Worm (Caenorhabditis elegans) whole organism, L4 larva: ENCODE data around the gene D1086.3.
A peak's percentile ranks its signal among the peaks of the same experiment; 100 is the strongest.

Experiments used
- R02D3.7 ChIP-seq: fragments of 150-350 bp; sonication (generic microtip); optimal IDR thresholded peaks from 3 replicates; lab custom pipeline; 2014; ENCODE audit warnings: missing biosample characterization, missing genetic modification characterization
- T20F7.1 ChIP-seq: fragments of 200-800 bp; sonication (Bioruptor generic); optimal IDR thresholded peaks from 2 replicates; lab custom pipeline; 2018; ENCODE audit warnings: mild to moderate bottlenecking, missing genetic modification characterization, missing compliant biosample characterization
- T26A8.4 ChIP-seq: fragments of 200-800 bp; sonication (Bioruptor generic); IDR thresholded peaks from 2 replicates; pipeline ENCODE4 v1.3.6; 2022; ENCODE audit warnings: missing genetic modification characterization, missing compliant biosample characterization
- aha-1 ChIP-seq: fragments of 150-350 bp; peaks from one replicate; lab custom pipeline; 2014; ENCODE audit warnings: missing biosample characterization, missing genetic modification characterization
- ceh-20 ChIP-seq: fragments of 200-800 bp; sonication (Bioruptor generic); IDR thresholded peaks from 2 replicates; pipeline ENCODE4 v1.3.6; 2022; ENCODE audit warnings: missing genetic modification reagents, missing genetic modification characterization, missing compliant biosample characterization
- ceh-28 ChIP-seq: fragments of 150-350 bp; optimal IDR thresholded peaks from 2 replicates; lab custom pipeline; 2014; ENCODE audit warnings: missing biosample characterization, missing genetic modification reagents, missing genetic modification characterization
- ceh-32 ChIP-seq: sonication (generic microtip); optimal IDR thresholded peaks from 2 replicates; lab custom pipeline; 2016; ENCODE audit warnings: mild to moderate bottlenecking, missing genetic modification characterization, missing compliant biosample characterization; ENCODE audit not compliant: poor library complexity
- ceh-44 ChIP-seq: fragments of 200-800 bp; sonication (Bioruptor generic); IDR thresholded peaks from 2 replicates; pipeline ENCODE4 v1.3.6; 2022; ENCODE audit warnings: missing genetic modification reagents, missing genetic modification characterization, missing compliant biosample characterization
- ces-1 ChIP-seq: fragments of 150-350 bp; sonication (generic microtip); optimal IDR thresholded peaks from 4 replicates; lab custom pipeline; 2014; ENCODE audit warnings: missing biosample characterization, missing genetic modification reagents, missing genetic modification characterization
- ctbp-1 ChIP-seq: fragments of 200-800 bp; sonication (Bioruptor generic); IDR thresholded peaks from 2 replicates; pipeline ENCODE4 v1.3.6; 2022; ENCODE audit warnings: missing genetic modification reagents, missing genetic modification characterization, missing compliant biosample characterization
- daf-12 ChIP-seq: fragments of 150-350 bp; optimal IDR thresholded peaks from 2 replicates; lab custom pipeline; 2014; ENCODE audit warnings: missing biosample characterization, missing genetic modification reagents, missing genetic modification characterization
- daf-16 ChIP-seq, 3 experiments: sonication (generic microtip); optimal IDR thresholded peaks; 2 replicates each; lab custom pipeline; 2016 to 2017; ENCODE audit warnings: missing genetic modification characterization in 3 of 3, missing genetic modification reagents in 3 of 3, mild to moderate bottlenecking in 2 of 3, missing compliant biosample characterization in 2 of 3, missing biosample characterization in 1 of 3, moderate library complexity in 1 of 3
- dmd-6 ChIP-seq: fragments of 200-800 bp; sonication (Bioruptor generic); IDR thresholded peaks from 2 replicates; pipeline ENCODE4 v1.3.6; 2022; ENCODE audit warnings: missing genetic modification reagents, missing genetic modification characterization, missing compliant biosample characterization
- dmd-9 ChIP-seq: fragments of 200-800 bp; sonication (Bioruptor generic); IDR thresholded peaks from 2 replicates; pipeline ENCODE4 v1.3.6; 2022; ENCODE audit warnings: missing genetic modification reagents, missing genetic modification characterization, missing compliant biosample characterization
- dve-1 ChIP-seq: sonication (generic microtip); optimal IDR thresholded peaks from 2 replicates; lab custom pipeline; 2017; ENCODE audit warnings: antibody characterized with exemption, mild to moderate bottlenecking, missing genetic modification characterization, missing compliant biosample characterization; ENCODE audit not compliant: insufficient read depth
- fkh-10 ChIP-seq: fragments of 150-350 bp; optimal IDR thresholded peaks from 2 replicates; lab custom pipeline; 2014; ENCODE audit warnings: missing biosample characterization, missing genetic modification reagents, missing genetic modification characterization
- gei-8 ChIP-seq: fragments of 200-800 bp; sonication (Bioruptor generic); optimal IDR thresholded peaks from 2 replicates; lab custom pipeline; 2018; ENCODE audit warnings: mild to moderate bottlenecking, missing genetic modification characterization, missing compliant biosample characterization
- hlh-11 ChIP-seq: fragments of 200-800 bp; sonication (Bioruptor generic); optimal IDR thresholded peaks from 2 replicates; lab custom pipeline; 2018; ENCODE audit warnings: mild to moderate bottlenecking, missing genetic modification characterization, missing compliant biosample characterization
- hmg-1.1 ChIP-seq: fragments of 200-800 bp; sonication (Bioruptor generic); IDR thresholded peaks from 2 replicates; pipeline ENCODE4 v1.3.6; 2022; ENCODE audit warnings: missing genetic modification reagents, missing genetic modification characterization, missing compliant biosample characterization
- jun-1 ChIP-seq: fragments of 150-350 bp; optimal IDR thresholded peaks from 2 replicates; lab custom pipeline; 2014; ENCODE audit warnings: missing biosample characterization, missing genetic modification reagents, missing genetic modification characterization
- lin-38 ChIP-seq: fragments of 200-800 bp; sonication (Bioruptor generic); IDR thresholded peaks from 2 replicates; pipeline ENCODE4 v1.3.6; 2022; ENCODE audit warnings: missing genetic modification reagents, missing genetic modification characterization, missing compliant biosample characterization
- lin-39 ChIP-seq: fragments of 150-350 bp; optimal IDR thresholded peaks from 2 replicates; lab custom pipeline; 2014; ENCODE audit warnings: missing biosample characterization, missing genetic modification reagents, missing genetic modification characterization
- lir-3 ChIP-seq: sonication (generic microtip); optimal IDR thresholded peaks from 2 replicates; lab custom pipeline; 2016; ENCODE audit warnings: mild to moderate bottlenecking, missing genetic modification characterization, missing compliant biosample characterization
- madf-5 ChIP-seq, 2 experiments: fragments of 200-800 bp; sonication (Bioruptor generic); IDR thresholded peaks; 2 replicates each; pipeline ENCODE4 v1.3.6; 2022; ENCODE audit warnings: missing compliant biosample characterization in 2 of 2, missing genetic modification characterization in 2 of 2
- mdl-1 ChIP-seq, 2 experiments: fragments of 150-350 bp in 1 of 2; sonication (generic microtip) in 1 of 2; optimal IDR thresholded peaks; 2 replicates each; lab custom pipeline; 2014 to 2017; ENCODE audit warnings: missing biosample characterization in 2 of 2, missing genetic modification characterization in 2 of 2
- mdt-29 ChIP-seq: fragments of 200-800 bp; sonication (Bioruptor generic); IDR thresholded peaks from 2 replicates; pipeline ENCODE4 v1.3.6; 2022; ENCODE audit warnings: missing genetic modification reagents, missing genetic modification characterization, missing compliant biosample characterization
- mep-1 ChIP-seq: fragments of 150-350 bp; sonication (generic microtip); optimal IDR thresholded peaks from 3 replicates; lab custom pipeline; 2014; ENCODE audit warnings: missing biosample characterization, missing genetic modification characterization
- mxl-2 ChIP-seq: fragments of 200-800 bp; sonication (Bioruptor generic); conservative IDR thresholded peaks from 2 replicates; pipeline ENCODE4 v1.3.6; 2022; ENCODE audit warnings: missing genetic modification reagents, missing genetic modification characterization, missing compliant biosample characterization
- mxl-3 ChIP-seq: fragments of 200-800 bp; sonication (Bioruptor generic); optimal IDR thresholded peaks from 2 replicates; lab custom pipeline; 2018; ENCODE audit warnings: mild to moderate bottlenecking, missing genetic modification characterization, missing compliant biosample characterization
- nhr-11 ChIP-seq: fragments of 150-350 bp; optimal IDR thresholded peaks from 2 replicates; lab custom pipeline; 2014; ENCODE audit warnings: missing biosample characterization, missing genetic modification characterization
- nhr-28 ChIP-seq: fragments of 150-350 bp; optimal IDR thresholded peaks from 2 replicates; lab custom pipeline; 2014; ENCODE audit warnings: missing biosample characterization, missing genetic modification characterization
- nhr-41 ChIP-seq: fragments of 200-800 bp; sonication (Bioruptor generic); IDR thresholded peaks from 2 replicates; pipeline ENCODE4 v1.3.6; 2022; ENCODE audit warnings: missing genetic modification reagents, missing genetic modification characterization, missing compliant biosample characterization
- nhr-48 ChIP-seq: sonication (generic microtip); optimal IDR thresholded peaks from 2 replicates; lab custom pipeline; 2016; ENCODE audit warnings: mild to moderate bottlenecking, missing genetic modification characterization, missing compliant biosample characterization
- nhr-77 ChIP-seq: fragments of 150-350 bp; optimal IDR thresholded peaks from 2 replicates; lab custom pipeline; 2014; ENCODE audit warnings: missing biosample characterization, missing genetic modification characterization
- pha-4 ChIP-seq, 2 experiments: fragments of 150-350 bp in 1 of 2; fragments of 200-800 bp in 1 of 2; sonication (Bioruptor generic) in 1 of 2; IDR thresholded peaks in 1 of 2; optimal IDR thresholded peaks in 1 of 2; 2 replicates each; pipeline versions ENCODE4 v1.3.6 to Lab custom; 2014 to 2022; ENCODE audit warnings: missing genetic modification characterization in 2 of 2, missing genetic modification reagents in 2 of 2, missing biosample characterization in 1 of 2, missing compliant biosample characterization in 1 of 2
- php-3 ChIP-seq: fragments of 200-800 bp; sonication (Bioruptor generic); IDR thresholded peaks from 2 replicates; pipeline ENCODE4 v1.3.6; 2022; ENCODE audit warnings: missing genetic modification reagents, missing genetic modification characterization, missing compliant biosample characterization
- pqm-1 ChIP-seq: sonication (generic microtip); optimal IDR thresholded peaks from 2 replicates; lab custom pipeline; 2017; ENCODE audit warnings: missing biosample characterization, missing genetic modification characterization
- saeg-2 ChIP-seq: fragments of 200-800 bp; sonication (Bioruptor generic); IDR thresholded peaks from 2 replicates; pipeline ENCODE4 v1.3.6; 2022; ENCODE audit warnings: missing genetic modification reagents, missing genetic modification characterization, missing compliant biosample characterization
- sdz-12 ChIP-seq: fragments of 200-800 bp; sonication (Bioruptor generic); optimal IDR thresholded peaks from 2 replicates; lab custom pipeline; 2018; ENCODE audit warnings: mild to moderate bottlenecking, missing genetic modification characterization, missing compliant biosample characterization
- set-16 ChIP-seq: fragments of 200-800 bp; sonication (Bioruptor generic); IDR thresholded peaks from 2 replicates; pipeline ENCODE4 v1.3.6; 2022; ENCODE audit warnings: missing genetic modification reagents, missing genetic modification characterization, missing compliant biosample characterization
- snpc-4 ChIP-seq: fragments of 150-350 bp; optimal IDR thresholded peaks from 2 replicates; lab custom pipeline; 2014; ENCODE audit warnings: missing biosample characterization, missing genetic modification characterization
- spr-3 ChIP-seq: fragments of 200-800 bp; sonication (Bioruptor generic); optimal IDR thresholded peaks from 2 replicates; lab custom pipeline; 2018; ENCODE audit warnings: mild to moderate bottlenecking, missing genetic modification characterization, missing compliant biosample characterization
- tra-1 ChIP-seq: fragments of 200-800 bp; sonication (Bioruptor generic); IDR thresholded peaks from 2 replicates; pipeline ENCODE4 v1.3.6; 2022; ENCODE audit warnings: missing genetic modification reagents, missing genetic modification characterization, missing compliant biosample characterization
- unc-39 ChIP-seq: sonication (generic microtip); optimal IDR thresholded peaks from 2 replicates; lab custom pipeline; 2017; ENCODE audit warnings: missing biosample characterization, missing genetic modification characterization
- zfp-2 ChIP-seq: sonication (generic microtip); optimal IDR thresholded peaks from 2 replicates; lab custom pipeline; 2016; ENCODE audit warnings: mild to moderate bottlenecking, missing genetic modification characterization, missing compliant biosample characterization
- zfp-3 ChIP-seq: fragments of 200-800 bp; sonication (Bioruptor generic); conservative IDR thresholded peaks from 2 replicates; pipeline ENCODE4 v1.3.6; 2022; ENCODE audit warnings: missing genetic modification reagents, missing genetic modification characterization, missing compliant biosample characterization
- zip-2 ChIP-seq: fragments of 150-350 bp; optimal IDR thresholded peaks from 2 replicates; lab custom pipeline; 2014; ENCODE audit warnings: missing biosample characterization, missing genetic modification characterization

The D1086.3 gene

ce11 chrV:14134757-14135441 is 42.3 kb downstream of the D1086.3 start:
- TF ChIP-seq nhr-28 (peak; percentile 57), hmg-1.1 (no peak), lir-3 (no peak), aha-1 (tag; lab: Kevin White, UChicago) (peak; percentile 76), dve-1 (peak; percentile 29), saeg-2 (GFP tag; lab: Robert Waterston, UW) (no peak), mxl-3 (GFP tag; lab: Kevin White, UChicago) (peak; percentile 12), unc-39 (tag; lab: Kevin White, UChicago) (no peak), php-3 (no peak), gei-8 (GFP tag; lab: Kevin White, UChicago) (no peak), daf-16 (GFP tag; optimal IDR thresholded peaks at IDR 0.05; lab: Kevin White, UChicago) (no peak), daf-16 (tag; optimal IDR thresholded peaks at IDR 0.05; lab: Kevin White, UChicago) (peak; percentile 58), mdt-29 (GFP tag; lab: Robert Waterston, UW) (no peak), hlh-11 (tag; lab: Kevin White, UChicago) (peak; percentile 36), madf-5 (GFP tag; IDR thresholded peaks at IDR 0.05; lab: Robert Waterston, UW) (0 out of 4 replicates have a peak, but pooled peaks of 1 of the 2 experiments have one; percentile 13), sdz-12 (GFP tag; lab: Kevin White, UChicago) (no peak), ctbp-1 (GFP tag; lab: Robert Waterston, UW) (no peak), spr-3 (GFP tag; lab: Kevin White, UChicago) (no peak), dmd-9 (GFP tag; lab: Robert Waterston, UW) (no peak), mep-1 (tag; lab: Kevin White, UChicago) (no peak), zfp-2 (tag; lab: Kevin White, UChicago) (no peak), set-16 (no peak), nhr-11 (tag; lab: Kevin White, UChicago) (no peak), jun-1 (no peak), daf-12 (tag; lab: Kevin White, UChicago) (no peak), dmd-6 (GFP tag; lab: Robert Waterston, UW) (peak; percentile 72), fkh-10 (GFP tag; lab: Kevin White, UChicago) (no peak), zfp-3 (no peak), ceh-44 (GFP tag; lab: Robert Waterston, UW) (no peak), pqm-1 (tag; lab: Kevin White, UChicago) (peak; percentile 91), nhr-77 (tag; lab: Kevin White, UChicago) (peak; percentile 48), ceh-20 (no peak), tra-1 (GFP tag; lab: Robert Waterston, UW) (no peak), ceh-32 (tag; lab: Kevin White, UChicago) (no peak)

- TF ChIP-seq sdz-12 (GFP tag; lab: Kevin White, UChicago): no peak
- 0 out of 2 replicates have a peak, but pooled peaks have one; percentile 27 for TF ChIP-seq lin-38 (GFP tag; lab: Robert Waterston, UW)
- no peak for TF ChIP-seq R02D3.7 (tag; lab: Kevin White, UChicago)
- no peak for TF ChIP-seq T20F7.1 (GFP tag; lab: Kevin White, UChicago)
- TF ChIP-seq aha-1 (tag; lab: Kevin White, UChicago): peak; percentile 84
- no peak for TF ChIP-seq daf-16 (GFP tag; optimal IDR thresholded peaks at IDR 0.05; lab: Kevin White, UChicago)
- peak; percentile 34 for TF ChIP-seq daf-16 (tag; optimal IDR thresholded peaks at IDR 0.05; lab: Kevin White, UChicago)
- TF ChIP-seq nhr-48 (tag; lab: Kevin White, UChicago): peak; percentile 53
- TF ChIP-seq saeg-2 (GFP tag; lab: Robert Waterston, UW): no peak
- no peak for TF ChIP-seq dmd-9 (GFP tag; lab: Robert Waterston, UW)
- TF ChIP-seq mxl-2: no peak
- no peak for TF ChIP-seq gei-8 (GFP tag; lab: Kevin White, UChicago)
- no peak for TF ChIP-seq set-16
- TF ChIP-seq lin-39: no peak
- peak; percentile 61 for TF ChIP-seq nhr-77 (tag; lab: Kevin White, UChicago)
- no peak for TF ChIP-seq ceh-28 (tag; lab: Kevin White, UChicago)
- no peak for TF ChIP-seq jun-1
- no peak for TF ChIP-seq zip-2
- no peak for TF ChIP-seq tra-1 (GFP tag; lab: Robert Waterston, UW)
- TF ChIP-seq snpc-4 (tag; lab: Kevin White, UChicago): no peak
- peak; percentile 53 to 90 for TF ChIP-seq mdl-1 (tag; optimal IDR thresholded peaks at IDR 0.05; lab: Kevin White, UChicago)
- no peak for TF ChIP-seq pha-4 (GFP tag; IDR thresholded peaks at IDR 0.05; lab: Robert Waterston, UW)
- TF ChIP-seq pha-4 (tag; optimal IDR thresholded peaks at IDR 0.05; lab: Kevin White, UChicago): peak; percentile 67
- no peak for TF ChIP-seq php-3
- no peak for TF ChIP-seq ces-1
- no peak for TF ChIP-seq ctbp-1 (GFP tag; lab: Robert Waterston, UW)
- TF ChIP-seq daf-12 (tag; lab: Kevin White, UChicago): no peak
- TF ChIP-seq nhr-41 (GFP tag; lab: Robert Waterston, UW): no peak
- peak; percentile 35; the same call in 1 of the 2 replicates for TF ChIP-seq T26A8.4
Observed at ce11 chrV:14136152-14136551, 43.6 kb downstream of the D1086.3 start.
